Worm (Caenorhabditis elegans) whole organism, midembryonic: ENCODE results near the gene col-157.

Experiments used
- flt-1 ChIP-seq: fragments of 200-800 bp; sonication (Bioruptor generic); IDR thresholded peaks from 2 replicates; pipeline ENCODE4 v1.3.6; 2022; ENCODE audit warnings: missing genetic modification characterization, missing compliant biosample characterization
- tab-1 ChIP-seq: fragments of 200-800 bp; sonication (Bioruptor generic); IDR thresholded peaks from 2 replicates; pipeline ENCODE4 v1.3.6; 2022; ENCODE audit warnings: missing genetic modification characterization, missing compliant biosample characterization
- ztf-23 ChIP-seq: fragments of 200-800 bp; sonication (Bioruptor generic); IDR thresholded peaks from 2 replicates; pipeline ENCODE4 v1.3.6; 2022; ENCODE audit warnings: missing genetic modification reagents, missing genetic modification characterization, missing compliant biosample characterization

DNA sequence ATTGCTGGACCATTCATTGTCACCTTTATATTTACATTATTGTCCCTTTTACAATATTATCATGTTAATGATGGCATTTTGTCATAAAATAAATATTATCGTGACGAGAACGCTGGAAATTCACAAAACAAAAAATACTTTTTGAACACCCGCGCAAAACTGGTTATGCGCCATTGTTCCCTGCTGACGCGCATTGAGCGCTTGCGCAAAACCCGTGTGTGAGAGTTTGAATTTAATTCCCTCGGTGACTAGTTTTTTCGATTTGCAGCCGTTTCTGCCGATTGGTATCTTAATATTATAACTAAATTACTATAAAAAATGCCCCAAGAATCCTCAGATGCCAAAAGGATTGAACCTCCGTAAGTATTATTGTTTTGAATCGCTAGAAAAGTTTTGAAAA lies 37.6 kb downstream of the col-157 start, which contains the start of gene pafo-1:
- TF ChIP-seq flt-1 (peak; percentile 67; the same call in 1 of the 2 replicates), ztf-23 (peak; percentile 78), tab-1 (GFP tag; lab: Robert Waterston, UW) (peak; percentile 30; the same call in 1 of the 2 replicates)
